Worm (Caenorhabditis elegans) whole organism, mixed stage, embryonic: ENCODE results near the gene clec-181.

Source experiments
- M03D4.4 ChIP-seq: sonication (generic microtip); optimal IDR thresholded peaks from 2 replicates; lab custom pipeline; 2017; ENCODE audit warnings: mild to moderate bottlenecking, missing genetic modification characterization, missing compliant biosample characterization
- blmp-1 ChIP-seq: fragments of 150-350 bp; optimal IDR thresholded peaks from 2 replicates; lab custom pipeline; 2014; ENCODE audit warnings: missing biosample characterization, missing genetic modification characterization
- ceh-39 ChIP-seq: fragments of 150-350 bp; optimal IDR thresholded peaks from 2 replicates; lab custom pipeline; 2014; ENCODE audit warnings: missing biosample characterization, missing genetic modification characterization
- ceh-43 ChIP-seq: fragments of 200-800 bp; sonication (Bioruptor generic); optimal IDR thresholded peaks from 2 replicates; lab custom pipeline; 2018; ENCODE audit warnings: mild to moderate bottlenecking, missing genetic modification characterization, moderate library complexity, missing compliant biosample characterization
- ceh-83 ChIP-seq: fragments of 200-800 bp; sonication (Bioruptor generic); optimal IDR thresholded peaks from 2 replicates; lab custom pipeline; 2018; ENCODE audit warnings: mild to moderate bottlenecking, missing genetic modification characterization, missing compliant biosample characterization
- ces-1 ChIP-seq: fragments of 150-350 bp; optimal IDR thresholded peaks from 2 replicates; lab custom pipeline; 2014; ENCODE audit warnings: missing biosample characterization, missing genetic modification reagents, missing genetic modification characterization
- cnd-1 ChIP-seq: fragments of 200-800 bp; sonication (Bioruptor generic); optimal IDR thresholded peaks from 2 replicates; lab custom pipeline; 2018; ENCODE audit warnings: mild to moderate bottlenecking, missing genetic modification characterization, missing compliant biosample characterization
- drap-1 ChIP-seq: fragments of 200-800 bp; sonication (Bioruptor generic); optimal IDR thresholded peaks from 3 replicates; lab custom pipeline; 2018; ENCODE audit warnings: mild to moderate bottlenecking, missing genetic modification characterization, missing compliant biosample characterization
- elt-1 ChIP-seq: sonication (generic microtip); optimal IDR thresholded peaks from 2 replicates; lab custom pipeline; 2017; ENCODE audit warnings: missing genetic modification characterization, mild to moderate bottlenecking, missing compliant biosample characterization, antibody characterized with exemption, moderate library complexity, borderline replicate concordance; ENCODE audit not compliant: insufficient read depth
- elt-3 ChIP-seq: fragments of 150-350 bp; optimal IDR thresholded peaks from 2 replicates; lab custom pipeline; 2014; ENCODE audit warnings: missing biosample characterization, missing genetic modification characterization
- flh-1 ChIP-seq: fragments of 200-800 bp; sonication (Bioruptor generic); optimal IDR thresholded peaks from 2 replicates; lab custom pipeline; 2018; ENCODE audit warnings: mild to moderate bottlenecking, missing genetic modification characterization, moderate library complexity, missing compliant biosample characterization
- hlh-1 ChIP-seq: fragments of 150-350 bp; optimal IDR thresholded peaks from 2 replicates; lab custom pipeline; 2014; ENCODE audit warnings: missing biosample characterization, missing genetic modification reagents, missing genetic modification characterization
- lin-13 ChIP-seq: fragments of 150-350 bp; optimal IDR thresholded peaks from 2 replicates; lab custom pipeline; 2014; ENCODE audit warnings: missing biosample characterization, missing genetic modification characterization
- lin-32 ChIP-seq: fragments of 200-800 bp; sonication (Bioruptor generic); optimal IDR thresholded peaks from 2 replicates; lab custom pipeline; 2018; ENCODE audit warnings: mild to moderate bottlenecking, missing genetic modification characterization, missing compliant biosample characterization
- lsy-2 ChIP-seq: fragments of 150-350 bp; optimal IDR thresholded peaks from 2 replicates; lab custom pipeline; 2014; ENCODE audit warnings: missing biosample characterization, missing genetic modification characterization
- mab-5 ChIP-seq: fragments of 150-350 bp; optimal IDR thresholded peaks from 2 replicates; lab custom pipeline; 2014; ENCODE audit warnings: missing biosample characterization, missing genetic modification characterization
- mep-1 ChIP-seq: fragments of 150-350 bp; optimal IDR thresholded peaks from 2 replicates; lab custom pipeline; 2017; ENCODE audit warnings: missing biosample characterization, missing genetic modification reagents, missing genetic modification characterization, inconsistent platforms
- mls-2 ChIP-seq: sonication (generic microtip); optimal IDR thresholded peaks from 2 replicates; lab custom pipeline; 2016; ENCODE audit warnings: mild to moderate bottlenecking, missing genetic modification characterization, moderate library complexity, missing compliant biosample characterization
- nhr-12 ChIP-seq: fragments of 150-350 bp; optimal IDR thresholded peaks from 2 replicates; lab custom pipeline; 2014; ENCODE audit warnings: missing biosample characterization, missing genetic modification characterization
- nhr-2 ChIP-seq: fragments of 150-350 bp; optimal IDR thresholded peaks from 2 replicates; lab custom pipeline; 2014; ENCODE audit warnings: missing biosample characterization, missing genetic modification characterization
- nhr-237 ChIP-seq: fragments of 150-350 bp; optimal IDR thresholded peaks from 2 replicates; lab custom pipeline; 2014; ENCODE audit warnings: missing biosample characterization, missing genetic modification characterization
- nhr-28 ChIP-seq: fragments of 150-350 bp; optimal IDR thresholded peaks from 2 replicates; lab custom pipeline; 2014; ENCODE audit warnings: missing biosample characterization, missing genetic modification characterization
- nhr-76 ChIP-seq: sonication (generic microtip); optimal IDR thresholded peaks from 2 replicates; lab custom pipeline; 2017; ENCODE audit warnings: missing biosample characterization, missing genetic modification characterization
- pha-4 ChIP-seq: fragments of 150-350 bp; optimal IDR thresholded peaks from 2 replicates; lab custom pipeline; 2018; ENCODE audit warnings: missing biosample characterization, missing genetic modification reagents, missing genetic modification characterization
- snpc-4 ChIP-seq: fragments of 150-350 bp; optimal IDR thresholded peaks from 2 replicates; lab custom pipeline; 2014; ENCODE audit warnings: missing biosample characterization, missing genetic modification characterization
- sptf-1 ChIP-seq: sonication (generic microtip); optimal IDR thresholded peaks from 2 replicates; lab custom pipeline; 2017; ENCODE audit warnings: mild to moderate bottlenecking, missing genetic modification characterization, moderate library complexity, missing compliant biosample characterization
- tbx-8 ChIP-seq: fragments of 200-800 bp; sonication (Bioruptor generic); optimal IDR thresholded peaks from 2 replicates; lab custom pipeline; 2018; ENCODE audit warnings: mild to moderate bottlenecking, missing genetic modification characterization, moderate library complexity, missing compliant biosample characterization
- unc-120 ChIP-seq: sonication (generic microtip); optimal IDR thresholded peaks from 2 replicates; lab custom pipeline; 2017; ENCODE audit warnings: missing genetic modification characterization, missing compliant biosample characterization; ENCODE audit not compliant: poor library complexity, severe bottlenecking
- unc-39 ChIP-seq: fragments of 150-350 bp; optimal IDR thresholded peaks from 2 replicates; lab custom pipeline; 2014; ENCODE audit warnings: missing biosample characterization, missing genetic modification characterization
- unc-62 ChIP-seq: fragments of 150-350 bp; optimal IDR thresholded peaks from 2 replicates; lab custom pipeline; 2014; ENCODE audit warnings: missing biosample characterization, missing genetic modification reagents, missing genetic modification characterization
- zip-8 ChIP-seq: fragments of 150-350 bp; optimal IDR thresholded peaks from 2 replicates; lab custom pipeline; 2014; ENCODE audit warnings: missing biosample characterization, missing genetic modification characterization
- ztf-11 ChIP-seq: fragments of 150-350 bp; optimal IDR thresholded peaks from 2 replicates; lab custom pipeline; 2014; ENCODE audit warnings: missing biosample characterization, missing genetic modification characterization

clec-181 gene

ce11 chrIV:8595767-8596166 lies at the start of gene clec-181:
Gene clec-181, plus strand, starts transcription at chrIV:8596067.
- no peak for TF ChIP-seq nhr-237 (tag; lab: Kevin White, UChicago)
- TF ChIP-seq flh-1 (GFP tag; lab: Kevin White, UChicago) = no peak
- TF ChIP-seq mab-5 (tag; lab: Kevin White, UChicago) = no peak

- TF ChIP-seq nhr-12 (tag; lab: Kevin White, UChicago) = no peak
These were observed 36.7 kb upstream of the clec-181 start, which contains the start of gene npr-22 for ce11 chrIV:8559132-8559531. Gene npr-22, plus strand, starts transcription at chrIV:8559432.

ce11 chrIV:8570253-8570652 lies 25.6 kb upstream of the clec-181 start, which contains the start of gene Y59H11AM.4:
Gene Y59H11AM.4, minus strand, starts transcription at chrIV:8570353.
- TF ChIP-seq pha-4 (tag; lab: Kevin White, UChicago) (no peak), lin-32 (GFP tag; lab: Kevin White, UChicago) (no peak), M03D4.4 (no peak)

- no peak for TF ChIP-seq snpc-4 (tag; lab: Kevin White, UChicago)
- TF ChIP-seq mls-2 (tag; lab: Kevin White, UChicago) = no peak
- no peak for TF ChIP-seq nhr-237 (tag; lab: Kevin White, UChicago)
- TF ChIP-seq elt-1 (tag; lab: Kevin White, UChicago) = no peak
- no peak for TF ChIP-seq ces-1 (GFP tag; lab: Kevin White, UChicago)
- no peak for TF ChIP-seq ceh-43 (GFP tag; lab: Kevin White, UChicago)
- no peak for TF ChIP-seq unc-62
- no peak for TF ChIP-seq pha-4 (tag; lab: Kevin White, UChicago)
- TF ChIP-seq cnd-1 (tag; lab: Kevin White, UChicago) = no peak
- no peak for TF ChIP-seq nhr-2
- TF ChIP-seq lin-13 (tag; lab: Kevin White, UChicago) = no peak
- no peak for TF ChIP-seq mab-5 (tag; lab: Kevin White, UChicago)
- TF ChIP-seq hlh-1 = no peak
- no peak for TF ChIP-seq ceh-39 (tag; lab: Kevin White, UChicago)
- no peak for TF ChIP-seq blmp-1 (tag; lab: Kevin White, UChicago)
- no peak for TF ChIP-seq tbx-8 (GFP tag; lab: Kevin White, UChicago)
- no peak for TF ChIP-seq ceh-83 (GFP tag; lab: Kevin White, UChicago)
- TF ChIP-seq sptf-1 (tag; lab: Kevin White, UChicago) = no peak
- TF ChIP-seq ztf-11 (tag; lab: Kevin White, UChicago) = no peak
These were observed 25.1 kb upstream of the clec-181 start for ce11 chrIV:8570719-8571118.

ce11 chrIV:8571138-8571537 lies 24.7 kb upstream of the clec-181 start, which contains the start of gene Y59H11AM.1:
Gene Y59H11AM.1, plus strand, starts transcription at chrIV:8571438.
- no peak for TF ChIP-seq M03D4.4
- no peak for TF ChIP-seq lsy-2 (tag; lab: Kevin White, UChicago)
- TF ChIP-seq ces-1 (GFP tag; lab: Kevin White, UChicago) = no peak
- TF ChIP-seq snpc-4 (tag; lab: Kevin White, UChicago) = no peak
- no peak for TF ChIP-seq ceh-83 (GFP tag; lab: Kevin White, UChicago)
- TF ChIP-seq mep-1 (tag; lab: Kevin White, UChicago) = no peak
- no peak for TF ChIP-seq drap-1
- TF ChIP-seq nhr-28 (tag; lab: Kevin White, UChicago) = no peak
- TF ChIP-seq unc-39 (tag; lab: Kevin White, UChicago) = no peak
- no peak for TF ChIP-seq mls-2 (tag; lab: Kevin White, UChicago)

- TF ChIP-seq zip-8 (tag; lab: Kevin White, UChicago) (no peak), blmp-1 (tag; lab: Kevin White, UChicago) (no peak), ceh-83 (GFP tag; lab: Kevin White, UChicago) (no peak), nhr-12 (tag; lab: Kevin White, UChicago) (no peak), nhr-76 (tag; lab: Kevin White, UChicago) (no peak), nhr-237 (tag; lab: Kevin White, UChicago) (no peak), hlh-1 (no peak), lsy-2 (tag; lab: Kevin White, UChicago) (no peak), tbx-8 (GFP tag; lab: Kevin White, UChicago) (no peak), unc-39 (tag; lab: Kevin White, UChicago) (no peak), flh-1 (GFP tag; lab: Kevin White, UChicago) (no peak), pha-4 (tag; lab: Kevin White, UChicago) (no peak), unc-120 (tag; lab: Kevin White, UChicago) (no peak), lin-13 (tag; lab: Kevin White, UChicago) (no peak), lin-32 (GFP tag; lab: Kevin White, UChicago) (no peak), elt-3 (no peak)
These were observed 10.5 kb upstream of the clec-181 start, which contains the start of gene catp-7 for ce11 chrIV:8585076-8586033. Gene catp-7, plus strand, starts transcription at chrIV:8585983.
